Fruit fly (Drosophila melanogaster): ENCODE measurements around the gene aln.

dm6 chr3L:1030908-1031545, 37.2 kb downstream of the aln start:
- TF ChIP-seq CG8478 (optimal IDR thresholded peaks at IDR 0.05), result no peak
- no peak for TF ChIP-seq CTCF (optimal IDR thresholded peaks at IDR 0.05)

Data from S2 (cell line).